Worm (Caenorhabditis elegans) whole organism, L4 larva: ENCODE data around the gene C27A2.8.

Source experiments
- D1046.2 ChIP-seq: fragments of 200-800 bp; sonication (Bioruptor generic); IDR thresholded peaks from 2 replicates; pipeline ENCODE4 v1.3.6; 2022; ENCODE audit warnings: missing genetic modification characterization, missing compliant biosample characterization
- F26F4.8 ChIP-seq: fragments of 200-800 bp; sonication (Bioruptor generic); conservative IDR thresholded peaks from 2 replicates; pipeline ENCODE4 v1.3.6; 2022; ENCODE audit warnings: missing genetic modification characterization, missing compliant biosample characterization
- T20F7.1 ChIP-seq: fragments of 200-800 bp; sonication (Bioruptor generic); optimal IDR thresholded peaks from 2 replicates; lab custom pipeline; 2018; ENCODE audit warnings: mild to moderate bottlenecking, missing genetic modification characterization, missing compliant biosample characterization
- arid-1 ChIP-seq: fragments of 200-800 bp; sonication (Bioruptor generic); conservative IDR thresholded peaks from 2 replicates; pipeline ENCODE4 v1.3.6; 2022; ENCODE audit warnings: missing genetic modification reagents, missing genetic modification characterization, missing compliant biosample characterization
- attf-4 ChIP-seq: sonication (generic microtip); optimal IDR thresholded peaks from 3 replicates; lab custom pipeline; 2017; ENCODE audit warnings: missing biosample characterization, missing genetic modification characterization
- ceh-20 ChIP-seq: fragments of 200-800 bp; sonication (Bioruptor generic); IDR thresholded peaks from 2 replicates; pipeline ENCODE4 v1.3.6; 2022; ENCODE audit warnings: missing genetic modification reagents, missing genetic modification characterization, missing compliant biosample characterization
- ceh-28 ChIP-seq: fragments of 150-350 bp; optimal IDR thresholded peaks from 2 replicates; lab custom pipeline; 2014; ENCODE audit warnings: missing biosample characterization, missing genetic modification reagents, missing genetic modification characterization
- ceh-32 ChIP-seq: sonication (generic microtip); optimal IDR thresholded peaks from 2 replicates; lab custom pipeline; 2016; ENCODE audit warnings: mild to moderate bottlenecking, missing genetic modification characterization, missing compliant biosample characterization; ENCODE audit not compliant: poor library complexity
- cey-2 ChIP-seq: sonication (generic microtip); optimal IDR thresholded peaks from 3 replicates; lab custom pipeline; 2017; ENCODE audit warnings: missing genetic modification characterization, mild to moderate bottlenecking, missing compliant biosample characterization, antibody characterized with exemption, borderline replicate concordance; ENCODE audit not compliant: insufficient read depth
- daf-16 ChIP-seq, 3 experiments: sonication (generic microtip); optimal IDR thresholded peaks; 2 replicates each; lab custom pipeline; 2016 to 2017; ENCODE audit warnings: missing genetic modification characterization in 3 of 3, missing genetic modification reagents in 3 of 3, mild to moderate bottlenecking in 2 of 3, missing compliant biosample characterization in 2 of 3, missing biosample characterization in 1 of 3, moderate library complexity in 1 of 3
- dmd-6 ChIP-seq: fragments of 200-800 bp; sonication (Bioruptor generic); IDR thresholded peaks from 2 replicates; pipeline ENCODE4 v1.3.6; 2022; ENCODE audit warnings: missing genetic modification reagents, missing genetic modification characterization, missing compliant biosample characterization
- dmd-9 ChIP-seq: fragments of 200-800 bp; sonication (Bioruptor generic); IDR thresholded peaks from 2 replicates; pipeline ENCODE4 v1.3.6; 2022; ENCODE audit warnings: missing genetic modification reagents, missing genetic modification characterization, missing compliant biosample characterization
- dpl-1 ChIP-seq: fragments of 150-350 bp; optimal IDR thresholded peaks from 2 replicates; lab custom pipeline; 2014; ENCODE audit warnings: missing biosample characterization, missing genetic modification reagents, missing genetic modification characterization
- egl-27 ChIP-seq: sonication (generic microtip); optimal IDR thresholded peaks from 3 replicates; lab custom pipeline; 2017; ENCODE audit warnings: missing biosample characterization, missing genetic modification reagents, missing genetic modification characterization
- fos-1 ChIP-seq: fragments of 150-350 bp; optimal IDR thresholded peaks from 2 replicates; lab custom pipeline; 2014; ENCODE audit warnings: missing biosample characterization, missing genetic modification characterization
- hlh-11 ChIP-seq: fragments of 200-800 bp; sonication (Bioruptor generic); optimal IDR thresholded peaks from 2 replicates; lab custom pipeline; 2018; ENCODE audit warnings: mild to moderate bottlenecking, missing genetic modification characterization, missing compliant biosample characterization
- hlh-30 ChIP-seq: sonication (generic microtip); optimal IDR thresholded peaks from 2 replicates; lab custom pipeline; 2017; ENCODE audit warnings: antibody characterized with exemption, mild to moderate bottlenecking, missing genetic modification characterization, missing compliant biosample characterization; ENCODE audit not compliant: insufficient read depth
- hmg-1.1 ChIP-seq: fragments of 200-800 bp; sonication (Bioruptor generic); IDR thresholded peaks from 2 replicates; pipeline ENCODE4 v1.3.6; 2022; ENCODE audit warnings: missing genetic modification reagents, missing genetic modification characterization, missing compliant biosample characterization
- lim-7 ChIP-seq: fragments of 200-800 bp; sonication (Bioruptor generic); IDR thresholded peaks from 2 replicates; pipeline ENCODE4 v1.3.6; 2022; ENCODE audit warnings: missing genetic modification characterization, missing compliant biosample characterization
- lin-13 ChIP-seq: fragments of 150-350 bp; optimal IDR thresholded peaks from 2 replicates; lab custom pipeline; 2014; ENCODE audit warnings: missing biosample characterization, missing genetic modification reagents, missing genetic modification characterization
- lin-15B ChIP-seq: fragments of 150-350 bp; sonication (generic microtip); optimal IDR thresholded peaks from 3 replicates; lab custom pipeline; 2014; ENCODE audit warnings: missing biosample characterization, missing genetic modification characterization
- lin-29 ChIP-seq: fragments of 200-800 bp; sonication (Bioruptor generic); IDR thresholded peaks from 2 replicates; pipeline ENCODE4 v1.3.6; 2022; ENCODE audit warnings: missing genetic modification reagents, missing genetic modification characterization, missing compliant biosample characterization
- lin-39 ChIP-seq: fragments of 150-350 bp; optimal IDR thresholded peaks from 2 replicates; lab custom pipeline; 2014; ENCODE audit warnings: missing biosample characterization, missing genetic modification reagents, missing genetic modification characterization
- madf-5 ChIP-seq, 2 experiments: fragments of 200-800 bp; sonication (Bioruptor generic); IDR thresholded peaks; 2 replicates each; pipeline ENCODE4 v1.3.6; 2022; ENCODE audit warnings: missing compliant biosample characterization in 2 of 2, missing genetic modification characterization in 2 of 2
- mdl-1 ChIP-seq, 2 experiments: fragments of 150-350 bp in 1 of 2; sonication (generic microtip) in 1 of 2; optimal IDR thresholded peaks; 2 replicates each; lab custom pipeline; 2014 to 2017; ENCODE audit warnings: missing biosample characterization in 2 of 2, missing genetic modification characterization in 2 of 2
- mdt-29 ChIP-seq: fragments of 200-800 bp; sonication (Bioruptor generic); IDR thresholded peaks from 2 replicates; pipeline ENCODE4 v1.3.6; 2022; ENCODE audit warnings: missing genetic modification reagents, missing genetic modification characterization, missing compliant biosample characterization
- mep-1 ChIP-seq: fragments of 150-350 bp; sonication (generic microtip); optimal IDR thresholded peaks from 3 replicates; lab custom pipeline; 2014; ENCODE audit warnings: missing biosample characterization, missing genetic modification characterization
- mxl-2 ChIP-seq: fragments of 200-800 bp; sonication (Bioruptor generic); conservative IDR thresholded peaks from 2 replicates; pipeline ENCODE4 v1.3.6; 2022; ENCODE audit warnings: missing genetic modification reagents, missing genetic modification characterization, missing compliant biosample characterization
- nhr-10 ChIP-seq: fragments of 150-350 bp; optimal IDR thresholded peaks from 2 replicates; lab custom pipeline; 2014; ENCODE audit warnings: missing biosample characterization, missing genetic modification characterization
- nhr-41 ChIP-seq: fragments of 200-800 bp; sonication (Bioruptor generic); IDR thresholded peaks from 2 replicates; pipeline ENCODE4 v1.3.6; 2022; ENCODE audit warnings: missing genetic modification reagents, missing genetic modification characterization, missing compliant biosample characterization
- nhr-42 ChIP-seq: fragments of 200-800 bp; sonication (Bioruptor generic); IDR thresholded peaks from 2 replicates; pipeline ENCODE4 v1.3.6; 2022; ENCODE audit warnings: missing genetic modification characterization, missing compliant biosample characterization
- nhr-48 ChIP-seq: sonication (generic microtip); optimal IDR thresholded peaks from 2 replicates; lab custom pipeline; 2016; ENCODE audit warnings: mild to moderate bottlenecking, missing genetic modification characterization, missing compliant biosample characterization
- php-3 ChIP-seq: fragments of 200-800 bp; sonication (Bioruptor generic); IDR thresholded peaks from 2 replicates; pipeline ENCODE4 v1.3.6; 2022; ENCODE audit warnings: missing genetic modification reagents, missing genetic modification characterization, missing compliant biosample characterization
- pqm-1 ChIP-seq: sonication (generic microtip); optimal IDR thresholded peaks from 2 replicates; lab custom pipeline; 2017; ENCODE audit warnings: missing biosample characterization, missing genetic modification characterization
- set-16 ChIP-seq: fragments of 200-800 bp; sonication (Bioruptor generic); IDR thresholded peaks from 2 replicates; pipeline ENCODE4 v1.3.6; 2022; ENCODE audit warnings: missing genetic modification reagents, missing genetic modification characterization, missing compliant biosample characterization
- snpc-1.2 ChIP-seq: fragments of 200-800 bp; sonication (Bioruptor generic); IDR thresholded peaks from 2 replicates; pipeline ENCODE4 v1.3.6; 2022; ENCODE audit warnings: missing genetic modification reagents, missing genetic modification characterization, missing compliant biosample characterization
- snpc-4 ChIP-seq: fragments of 150-350 bp; optimal IDR thresholded peaks from 2 replicates; lab custom pipeline; 2014; ENCODE audit warnings: missing biosample characterization, missing genetic modification characterization
- tag-97 ChIP-seq: fragments of 200-800 bp; sonication (Bioruptor generic); IDR thresholded peaks from 2 replicates; pipeline ENCODE4 v1.3.6; 2022; ENCODE audit warnings: missing genetic modification characterization, missing compliant biosample characterization
- tra-1 ChIP-seq: fragments of 200-800 bp; sonication (Bioruptor generic); IDR thresholded peaks from 2 replicates; pipeline ENCODE4 v1.3.6; 2022; ENCODE audit warnings: missing genetic modification reagents, missing genetic modification characterization, missing compliant biosample characterization
- unc-130 ChIP-seq: sonication (generic microtip); optimal IDR thresholded peaks from 2 replicates; lab custom pipeline; 2016; ENCODE audit warnings: missing genetic modification reagents, missing genetic modification characterization, missing compliant biosample characterization
- unc-39 ChIP-seq: sonication (generic microtip); optimal IDR thresholded peaks from 2 replicates; lab custom pipeline; 2017; ENCODE audit warnings: missing biosample characterization, missing genetic modification characterization
- vab-7 ChIP-seq: fragments of 200-800 bp; sonication (Bioruptor generic); IDR thresholded peaks from 2 replicates; pipeline ENCODE4 v1.3.6; 2022; ENCODE audit warnings: missing genetic modification reagents, missing genetic modification characterization, missing compliant biosample characterization
- zag-1 ChIP-seq: fragments of 150-350 bp; optimal IDR thresholded peaks from 2 replicates; lab custom pipeline; 2014; ENCODE audit warnings: missing biosample characterization, missing genetic modification characterization
- zip-11 ChIP-seq: fragments of 200-800 bp; sonication (Bioruptor generic); IDR thresholded peaks from 2 replicates; pipeline ENCODE4 v1.3.6; 2022; ENCODE audit warnings: missing genetic modification characterization, missing compliant biosample characterization
- zip-2 ChIP-seq: fragments of 150-350 bp; optimal IDR thresholded peaks from 2 replicates; lab custom pipeline; 2014; ENCODE audit warnings: missing biosample characterization, missing genetic modification characterization
- ztf-7 ChIP-seq: fragments of 150-350 bp; optimal IDR thresholded peaks from 2 replicates; lab custom pipeline; 2014; ENCODE audit warnings: missing biosample characterization, missing genetic modification characterization

The C27A2.8 gene

ce11 chrII:5032669-5033068 is 35.2 kb downstream of the C27A2.8 start (continued):
- TF ChIP-seq lin-13 (peak; percentile 60), zip-2 (tag; lab: Kevin White, UChicago) (peak; percentile 55), set-16 (peak; percentile 48; the same call in 1 of the 2 replicates), tra-1 (GFP tag; lab: Robert Waterston, UW) (peak; percentile 82), ceh-28 (no peak), hmg-1.1 (peak; percentile 90), dmd-9 (GFP tag; lab: Robert Waterston, UW) (peak; percentile 78), hlh-11 (tag; lab: Kevin White, UChicago) (peak; percentile 55), ceh-32 (tag; lab: Kevin White, UChicago) (no peak), arid-1 (GFP tag; lab: Robert Waterston, UW) (peak; percentile 84), attf-4 (tag; lab: Kevin White, UChicago) (no peak), mdl-1 (tag; optimal IDR thresholded peaks at IDR 0.05; lab: Kevin White, UChicago) (peak in 1 of 2 experiments; percentile 25), snpc-4 (tag; lab: Kevin White, UChicago) (no peak), F26F4.8 (GFP tag; lab: Robert Waterston, UW) (peak; percentile 72; the same call in 1 of the 2 replicates), fos-1 (no peak), unc-39 (tag; lab: Kevin White, UChicago) (no peak), mdt-29 (GFP tag; lab: Robert Waterston, UW) (no peak), egl-27 (tag; lab: Kevin White, UChicago) (no peak), hlh-30 (tag; lab: Kevin White, UChicago) (peak; percentile 29), madf-5 (GFP tag; IDR thresholded peaks at IDR 0.05; lab: Robert Waterston, UW) (peak in 1 of 2 experiments; percentile 52; a peak in 1 of 4 replicates), dmd-6 (GFP tag; lab: Robert Waterston, UW) (peak; percentile 68), unc-130 (GFP tag; lab: Kevin White, UChicago) (peak; percentile 72), zip-11 (GFP tag; lab: Robert Waterston, UW) (peak; percentile 69; the same call in 1 of the 2 replicates), ceh-20 (peak; percentile 70), zag-1 (no peak), pqm-1 (tag; lab: Kevin White, UChicago) (no peak), nhr-48 (tag; lab: Kevin White, UChicago) (peak; percentile 45), nhr-10 (tag; lab: Kevin White, UChicago) (no peak), cey-2 (tag; lab: Kevin White, UChicago) (no peak), tag-97 (no peak), snpc-1.2 (peak; percentile 87), mep-1 (tag; lab: Kevin White, UChicago) (peak; percentile 64), ztf-7 (tag; lab: Kevin White, UChicago) (peak; percentile 65), nhr-41 (GFP tag; lab: Robert Waterston, UW) (peak; percentile 81), mxl-2 (GFP tag; lab: Robert Waterston, UW) (0 out of 2 replicates have a peak, but pooled peaks have one; percentile 31), dpl-1 (GFP tag; lab: Kevin White, UChicago) (peak; percentile 45)

- TF ChIP-seq lin-15B (no peak), daf-16 (GFP tag; optimal IDR thresholded peaks at IDR 0.05; lab: Kevin White, UChicago) (no peak), daf-16 (tag; optimal IDR thresholded peaks at IDR 0.05; lab: Kevin White, UChicago) (no peak), vab-7 (GFP tag; lab: Robert Waterston, UW) (no peak), dmd-9 (GFP tag; lab: Robert Waterston, UW) (no peak), lin-39 (tag; lab: Kevin White, UChicago) (no peak), T20F7.1 (GFP tag; lab: Kevin White, UChicago) (no peak), lim-7 (GFP tag; lab: Robert Waterston, UW) (no peak), D1046.2 (GFP tag; lab: Robert Waterston, UW) (no peak), php-3 (GFP tag; lab: Robert Waterston, UW) (no peak), lin-29 (GFP tag; lab: Robert Waterston, UW) (no peak), F26F4.8 (GFP tag; lab: Robert Waterston, UW) (no peak), nhr-42 (no peak)
Measured at ce11 chrII:5031612-5032011, 36.2 kb downstream of the C27A2.8 start, which contains the start of gene wdr-83. wdr-83 (minus strand) TSS chrII:5031712.
